Fruit fly (Drosophila melanogaster): ENCODE results near the gene Brf.
A peak's percentile ranks its signal among the peaks of the same experiment; 100 is the strongest.

Brf gene

DNA sequence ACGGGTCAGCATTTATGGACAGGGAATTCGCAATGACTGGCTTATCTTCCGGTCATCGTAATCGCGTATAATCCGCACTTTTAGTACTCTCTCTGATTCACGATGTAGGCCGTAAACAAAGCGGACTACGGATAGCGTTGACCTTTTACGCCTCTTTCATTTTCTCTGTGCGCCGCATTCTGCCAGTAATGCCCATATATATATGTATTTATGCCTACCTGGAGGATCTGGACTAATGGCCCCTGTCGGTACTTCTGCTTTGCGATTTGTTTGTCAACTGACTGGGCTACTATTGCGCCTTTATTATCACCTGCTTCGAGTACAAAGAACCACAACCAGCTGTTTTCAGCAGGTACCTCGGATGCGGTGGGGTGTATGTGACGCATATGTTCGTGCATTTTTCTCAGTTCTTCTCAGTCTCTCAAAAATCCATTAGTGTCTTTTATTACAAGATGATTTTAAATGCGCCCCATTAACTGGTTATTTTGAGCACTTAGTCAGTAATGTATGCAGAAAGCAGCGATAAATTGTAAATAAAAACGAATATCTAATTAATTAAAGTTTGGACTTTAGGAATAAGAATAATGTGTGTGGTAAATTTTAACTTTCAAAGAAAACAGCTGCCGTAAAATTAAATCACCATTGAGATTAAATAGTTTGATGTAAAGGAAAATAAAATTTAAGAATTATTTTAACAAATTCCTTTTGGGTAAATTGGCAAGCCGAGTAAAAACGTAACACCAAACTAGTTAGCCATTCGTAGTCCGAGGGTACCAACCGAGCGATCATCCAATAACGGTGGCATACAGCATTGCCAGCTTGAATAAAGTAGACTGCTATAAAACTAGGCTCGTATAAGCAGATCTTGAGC is 3.4 kb upstream of the Brf start, which contains the start of gene CREG (continued):
- TF ChIP-seq sc (optimal IDR thresholded peaks at IDR 0.05) (no peak), sc (GFP tag; optimal IDR thresholded peaks at IDR 0.05) (peak; percentile 35), CG15479 (GFP tag; optimal IDR thresholded peaks at IDR 0.05) (peak; percentile 95), Hr51 (GFP tag; optimal IDR thresholded peaks at IDR 0.05) (peak in 1 of 2 experiments; percentile 15), z (GFP tag; IDR thresholded peaks at IDR 0.05) (no peak), Med (GFP tag) (peak; percentile 71), Xbp1 (GFP tag; optimal IDR thresholded peaks at IDR 0.05) (peak; percentile 10), zen (tag; optimal IDR thresholded peaks at IDR 0.05) (peak; percentile 90)

DNA sequence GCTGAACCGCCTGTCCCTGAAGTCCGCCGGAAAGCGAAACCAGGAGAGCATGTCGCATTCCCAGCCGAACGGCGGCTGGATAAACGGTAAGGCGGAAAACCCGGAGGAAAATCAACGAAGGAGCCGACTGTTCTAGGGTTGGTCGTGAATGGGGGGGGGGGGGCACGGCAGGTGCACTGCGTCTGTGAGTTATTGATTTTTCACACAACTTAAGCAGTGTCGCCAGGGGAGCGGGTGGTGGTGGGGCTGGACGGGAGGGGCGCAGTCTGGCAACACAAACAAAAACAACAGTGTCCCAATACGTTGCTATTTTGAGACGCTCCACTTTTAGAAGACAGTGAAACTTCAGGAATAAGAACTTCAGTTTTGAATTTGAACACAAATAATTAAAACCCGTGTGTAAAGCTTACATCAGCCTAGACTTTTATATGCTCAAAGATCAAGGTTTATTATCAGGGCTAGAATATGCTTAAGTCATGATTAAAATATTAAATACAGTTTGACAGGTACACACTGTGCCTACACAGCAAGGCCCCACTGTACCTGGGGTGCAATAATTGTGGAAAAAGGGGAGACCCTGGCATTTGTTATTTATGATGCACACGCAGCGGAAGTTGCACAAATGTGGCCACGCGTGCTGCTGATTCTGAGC is 4.8 kb downstream of the Brf start:
- peak; percentile 73 for TF ChIP-seq CG18599 (GFP tag; optimal IDR thresholded peaks at IDR 0.05)
- no peak for TF ChIP-seq Sry-β (GFP tag; optimal IDR thresholded peaks at IDR 0.05)
- TF ChIP-seq Ets97D (GFP tag; optimal IDR thresholded peaks at IDR 0.05) = no peak
- peak; percentile 72 for TF ChIP-seq Mrtf (GFP tag; IDR thresholded peaks at IDR 0.05)
- no peak for TF ChIP-seq mirr (GFP tag; optimal IDR thresholded peaks at IDR 0.05)
- TF ChIP-seq CG1792 (GFP tag; optimal IDR thresholded peaks at IDR 0.05) = peak; percentile 20
- TF ChIP-seq psq (GFP tag; optimal IDR thresholded peaks at IDR 0.05) = no peak
- TF ChIP-seq CG10209 (GFP tag; optimal IDR thresholded peaks at IDR 0.05) = peak; percentile 44
- peak; percentile 65 for TF ChIP-seq CG12391 (tag; optimal IDR thresholded peaks at IDR 0.05)
- peak; percentile 42 for TF ChIP-seq CG15696 (tag; optimal IDR thresholded peaks at IDR 0.05)
- peak; percentile 49 for TF ChIP-seq kah (GFP tag; optimal IDR thresholded peaks at IDR 0.05)
- peak; percentile 35; the same call in 2 of the 3 replicates for TF ChIP-seq CG34422 (GFP tag; IDR thresholded peaks at IDR 0.05)
- peak; percentile 85 for TF ChIP-seq ara (GFP tag; IDR thresholded peaks at IDR 0.05)
- TF ChIP-seq CG3726 (GFP tag; IDR thresholded peaks at IDR 0.05) = no peak
- peak; percentile 24 for TF ChIP-seq CG5180 (GFP tag; optimal IDR thresholded peaks at IDR 0.05)
- peak; percentile 34 to 54 for TF ChIP-seq chif (GFP tag; optimal IDR thresholded peaks at IDR 0.05)
- peak; percentile 39 for TF ChIP-seq oc (tag; optimal IDR thresholded peaks at IDR 0.05)
- no peak for TF ChIP-seq CG11560 (tag; IDR thresholded peaks at IDR 0.05)
- no peak for TF ChIP-seq CG3838 (GFP tag; optimal IDR thresholded peaks at IDR 0.05)
- peak; percentile 6 for TF ChIP-seq Nf-YC (tag; optimal IDR thresholded peaks at IDR 0.05)
- no peak for TF ChIP-seq CG17568 (GFP tag; optimal IDR thresholded peaks at IDR 0.05)
- peak; percentile 12 for TF ChIP-seq Lhr (GFP tag; optimal IDR thresholded peaks at IDR 0.05)
- TF ChIP-seq nerfin-1 (tag; optimal IDR thresholded peaks at IDR 0.05) = peak; percentile 57
- peak; percentile 51 for TF ChIP-seq CG8281 (tag; optimal IDR thresholded peaks at IDR 0.05)
- TF ChIP-seq da (GFP tag; optimal IDR thresholded peaks at IDR 0.05) = no peak
- 0 out of 2 replicates have a peak, but pooled peaks have one; percentile 8 for TF ChIP-seq CG17612 (GFP tag; IDR thresholded peaks at IDR 0.05)
- TF ChIP-seq CG16863 (GFP tag; optimal IDR thresholded peaks at IDR 0.05) = peak; percentile 36
- peak; percentile 77 for TF ChIP-seq ranshi (GFP tag; IDR thresholded peaks at IDR 0.05)
- TF ChIP-seq CG8089 (GFP tag; optimal IDR thresholded peaks at IDR 0.05) = peak; percentile 37
- TF ChIP-seq PHDP (tag; optimal IDR thresholded peaks at IDR 0.05) = peak; percentile 71
- peak; percentile 27 for TF ChIP-seq jumu (GFP tag; optimal IDR thresholded peaks at IDR 0.05)
- peak; percentile 73 for TF ChIP-seq Sox100B (GFP tag; optimal IDR thresholded peaks at IDR 0.05)
- no peak for TF ChIP-seq eyg (GFP tag; optimal IDR thresholded peaks at IDR 0.05)
- TF ChIP-seq chm (GFP tag; IDR thresholded peaks at IDR 0.05) = peak; percentile 81
- TF ChIP-seq NFAT (GFP tag; IDR thresholded peaks at IDR 0.05) = no peak
- TF ChIP-seq chinmo (GFP tag; IDR thresholded peaks at IDR 0.05; ENCODE audit: partially characterized antibody) = no peak
- peak; percentile 75 for TF ChIP-seq Oli (tag; optimal IDR thresholded peaks at IDR 0.05)
- peak; percentile 57 for TF ChIP-seq lbe (GFP tag; optimal IDR thresholded peaks at IDR 0.05)
